Fruit fly (Drosophila melanogaster): ENCODE data around the gene Mlc2.
A peak's percentile ranks its signal among the peaks of the same experiment; 100 is the strongest.

The Mlc2 gene

DNA sequence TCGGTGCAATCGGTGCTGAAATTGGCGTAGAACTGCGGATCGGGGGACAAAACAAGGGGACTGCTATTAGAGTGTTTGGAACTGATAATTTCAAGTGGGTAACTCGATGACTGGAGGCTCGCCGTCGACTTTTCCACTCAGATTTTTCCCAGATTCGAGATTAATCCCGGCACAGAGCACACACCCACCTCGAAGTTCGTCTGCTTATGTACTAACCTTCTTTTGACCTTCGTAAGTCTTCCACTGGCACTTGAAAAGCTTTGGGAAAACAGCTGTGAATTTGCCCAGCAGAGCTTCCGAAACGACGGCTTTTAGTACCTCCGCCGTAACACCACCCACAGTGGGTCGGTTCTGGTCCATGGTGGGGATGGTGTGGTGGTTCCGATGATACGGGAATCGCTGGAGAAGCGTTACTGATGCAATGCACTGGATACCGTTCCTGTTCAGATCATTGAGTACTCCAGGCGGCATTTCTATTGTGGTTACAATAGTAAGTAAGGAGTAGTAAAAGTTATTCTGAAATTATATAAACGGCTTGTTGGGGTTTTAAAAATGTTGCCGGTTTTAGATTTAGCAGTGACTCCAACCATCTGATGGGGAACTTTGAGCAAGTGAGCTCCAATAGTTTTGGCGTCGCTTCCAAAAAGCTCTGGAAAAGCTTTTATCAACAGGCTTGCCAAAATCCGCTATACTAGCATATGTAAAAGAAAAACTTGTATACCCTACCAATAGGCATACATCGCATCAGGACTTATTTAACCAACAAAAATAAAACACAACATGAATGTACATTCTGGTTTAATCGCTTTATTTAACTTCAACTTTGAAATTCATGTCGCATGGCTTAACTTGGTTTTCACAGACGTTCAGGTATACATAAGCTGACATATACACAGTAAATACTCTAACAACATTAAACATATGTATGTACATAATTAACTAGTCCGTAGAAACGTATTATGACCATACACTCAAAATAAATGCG, 40.0 kb downstream of the Mlc2 start, which contains the start of gene Tpi:
Gene Tpi (minus strand): TSS at position 537 of the 985 bp plus-strand sequence.
- no peak for TF ChIP-seq rn (GFP tag; IDR thresholded peaks at IDR 0.05)
- TF ChIP-seq CG8301 (tag; optimal IDR thresholded peaks at IDR 0.05) = no peak
- peak; percentile 25 for TF ChIP-seq CG9948 (tag; optimal IDR thresholded peaks at IDR 0.05)
- TF ChIP-seq CG8159 (tag; optimal IDR thresholded peaks at IDR 0.05) = no peak
- peak; percentile 29 for TF ChIP-seq CG15710 (tag; optimal IDR thresholded peaks at IDR 0.05)
- TF ChIP-seq CG34367 (tag; optimal IDR thresholded peaks at IDR 0.05) = peak; percentile 49
- no peak for TF ChIP-seq Pif1A (GFP tag; optimal IDR thresholded peaks at IDR 0.05)
- TF ChIP-seq Ets98B (GFP tag; IDR thresholded peaks at IDR 0.05) = peak; percentile 73
- 0 out of 3 replicates have a peak, but pooled peaks have one; percentile 12 for TF ChIP-seq fd96Ca (GFP tag; IDR thresholded peaks at IDR 0.05)
- no peak for TF ChIP-seq CG32121 (GFP tag; IDR thresholded peaks at IDR 0.05)
- TF ChIP-seq CG12605 (GFP tag; IDR thresholded peaks at IDR 0.05) = no peak
- peak; percentile 66; the same call in 2 of the 3 replicates for TF ChIP-seq CG4496 (GFP tag; IDR thresholded peaks at IDR 0.05)
- no peak for TF ChIP-seq CG17806 (tag; optimal IDR thresholded peaks at IDR 0.05)
- TF ChIP-seq CG10348 (GFP tag; IDR thresholded peaks at IDR 0.05) = no peak

DNA sequence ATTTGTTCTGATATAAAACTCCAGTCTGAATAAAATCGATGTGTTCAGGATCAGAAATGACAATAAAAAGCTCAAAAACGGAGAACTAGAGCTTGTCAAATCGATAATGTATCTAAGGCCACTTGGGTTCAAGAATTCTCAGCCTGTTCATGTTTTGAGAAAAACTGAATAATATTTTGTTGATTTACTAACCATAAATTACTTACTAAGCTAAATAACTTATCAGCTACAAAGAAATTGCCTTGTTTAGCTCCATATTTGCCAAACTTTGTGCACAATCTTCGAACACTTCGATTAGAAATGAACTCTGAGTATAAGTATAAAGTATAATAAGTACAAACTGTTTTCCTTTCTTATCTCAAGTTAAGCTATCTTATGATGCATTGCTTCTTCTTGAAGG, 42.1 kb downstream of the Mlc2 start, which contains the start of gene CG31029:
Gene CG31029 (minus strand): TSS at position 101 of the 400 bp plus-strand sequence.
- TF ChIP-seq CG12605 (GFP tag; IDR thresholded peaks at IDR 0.05) (no peak), CG17806 (tag; optimal IDR thresholded peaks at IDR 0.05) (no peak), CG34367 (tag; optimal IDR thresholded peaks at IDR 0.05) (no peak), CG10348 (GFP tag; IDR thresholded peaks at IDR 0.05) (no peak), rn (GFP tag; IDR thresholded peaks at IDR 0.05) (no peak), CG8159 (tag; optimal IDR thresholded peaks at IDR 0.05) (no peak), EcR (GFP tag; optimal IDR thresholded peaks at IDR 0.05) (no peak), Ets98B (GFP tag; IDR thresholded peaks at IDR 0.05) (no peak), fd96Ca (GFP tag; IDR thresholded peaks at IDR 0.05) (no peak), CG9948 (tag; optimal IDR thresholded peaks at IDR 0.05) (no peak), CG13204 (GFP tag; optimal IDR thresholded peaks at IDR 0.05) (no peak), CG14655 (GFP tag; optimal IDR thresholded peaks at IDR 0.05) (no peak), gl (tag; optimal IDR thresholded peaks at IDR 0.05) (no peak)

DNA sequence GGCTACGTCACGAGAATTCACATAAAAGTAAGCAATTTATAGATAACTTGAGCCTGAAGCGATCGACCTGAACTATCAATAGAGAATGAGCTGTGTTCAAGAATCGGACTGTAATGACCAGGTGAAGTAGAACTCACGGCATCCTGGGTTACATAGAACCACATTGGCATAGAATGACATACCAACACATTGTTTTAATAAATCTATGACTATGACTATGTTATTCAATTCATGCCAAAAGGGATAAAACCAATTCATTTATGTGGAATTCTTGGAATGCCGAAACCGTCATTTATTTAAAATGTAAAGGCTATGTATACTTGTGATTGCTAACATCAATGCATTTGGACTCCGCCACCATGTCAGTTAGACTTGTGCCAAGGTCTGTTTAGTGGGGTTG, 45.3 kb downstream of the Mlc2 start, which contains the start of gene Ppi1:
Gene Ppi1 (minus strand): TSS at position 101 of the 400 bp plus-strand sequence.
- TF ChIP-seq CG15710 (tag; optimal IDR thresholded peaks at IDR 0.05) (no peak), Snoo (tag; optimal IDR thresholded peaks at IDR 0.05) (no peak), gl (tag; optimal IDR thresholded peaks at IDR 0.05) (no peak), rn (GFP tag; IDR thresholded peaks at IDR 0.05) (no peak), CG8301 (tag; optimal IDR thresholded peaks at IDR 0.05) (no peak), CG34367 (tag; optimal IDR thresholded peaks at IDR 0.05) (no peak), CG13204 (GFP tag; optimal IDR thresholded peaks at IDR 0.05) (no peak), EcR (GFP tag; optimal IDR thresholded peaks at IDR 0.05) (no peak), CG17806 (tag; optimal IDR thresholded peaks at IDR 0.05) (no peak), fd96Ca (GFP tag; IDR thresholded peaks at IDR 0.05) (no peak), D1 (tag; optimal IDR thresholded peaks at IDR 0.05) (no peak), CG14655 (GFP tag; optimal IDR thresholded peaks at IDR 0.05) (no peak), Ets98B (GFP tag; IDR thresholded peaks at IDR 0.05) (no peak), CG4496 (GFP tag; IDR thresholded peaks at IDR 0.05) (no peak)

dm6 chr3R:30124635-30125034, 49.7 kb downstream of the Mlc2 start, which contains the start of gene CG45073:
Gene CG45073, minus strand, starts transcription at chr3R:30124735.
- TF ChIP-seq CG34367 (tag; optimal IDR thresholded peaks at IDR 0.05) = no peak
- no peak for TF ChIP-seq Snoo (tag; optimal IDR thresholded peaks at IDR 0.05)
- TF ChIP-seq fd96Ca (GFP tag; IDR thresholded peaks at IDR 0.05) = no peak
- no peak for TF ChIP-seq Pif1A (GFP tag; optimal IDR thresholded peaks at IDR 0.05)
- TF ChIP-seq CG8301 (tag; optimal IDR thresholded peaks at IDR 0.05) = no peak
- TF ChIP-seq CG32121 (GFP tag; IDR thresholded peaks at IDR 0.05) = no peak
- no peak for TF ChIP-seq CG13204 (GFP tag; optimal IDR thresholded peaks at IDR 0.05)
- TF ChIP-seq Pif1B (GFP tag; optimal IDR thresholded peaks at IDR 0.05) = no peak
- no peak for TF ChIP-seq CG14655 (GFP tag; optimal IDR thresholded peaks at IDR 0.05)

dm6 chr3R:30123163-30123562, 51.2 kb downstream of the Mlc2 start, which contains the start of gene CG45072:
Gene CG45072, minus strand, starts transcription at chr3R:30123263.
- TF ChIP-seq CG8301 (tag; optimal IDR thresholded peaks at IDR 0.05) (no peak), Ets98B (GFP tag; IDR thresholded peaks at IDR 0.05) (no peak), CG8159 (tag; optimal IDR thresholded peaks at IDR 0.05) (no peak), fd96Ca (GFP tag; IDR thresholded peaks at IDR 0.05) (no peak), CG15710 (tag; optimal IDR thresholded peaks at IDR 0.05) (no peak), CG10348 (GFP tag; IDR thresholded peaks at IDR 0.05) (no peak), CG17806 (tag; optimal IDR thresholded peaks at IDR 0.05) (no peak), D1 (tag; optimal IDR thresholded peaks at IDR 0.05) (no peak), CG34367 (tag; optimal IDR thresholded peaks at IDR 0.05) (no peak), Pif1B (GFP tag; optimal IDR thresholded peaks at IDR 0.05) (no peak), Pif1A (GFP tag; optimal IDR thresholded peaks at IDR 0.05) (no peak), CG12605 (GFP tag; IDR thresholded peaks at IDR 0.05) (no peak), CG13204 (GFP tag; optimal IDR thresholded peaks at IDR 0.05) (no peak)

DNA sequence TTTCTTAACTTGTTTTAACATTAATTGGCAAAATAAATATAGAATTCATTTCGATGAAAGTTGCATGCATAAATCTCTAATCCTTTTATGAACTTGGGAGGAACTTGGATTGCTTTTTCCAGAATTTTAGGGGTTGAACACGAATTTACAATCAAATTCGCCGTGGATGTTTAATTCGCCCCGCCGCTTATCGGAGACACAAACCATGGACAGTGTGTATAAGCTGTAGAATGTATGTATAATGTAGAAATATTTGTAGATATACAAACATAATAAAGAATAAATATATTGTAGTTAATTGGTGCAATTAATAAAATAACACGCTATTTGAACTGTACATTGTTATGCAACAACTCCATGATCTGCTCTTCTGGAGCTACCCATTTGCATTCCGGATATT, 52.6 kb downstream of the Mlc2 start:
- TF ChIP-seq CG12605 (GFP tag; IDR thresholded peaks at IDR 0.05) = no peak
- no peak for TF ChIP-seq CG8301 (tag; optimal IDR thresholded peaks at IDR 0.05)
- no peak for TF ChIP-seq CG14655 (GFP tag; optimal IDR thresholded peaks at IDR 0.05)
- TF ChIP-seq Snoo (tag; optimal IDR thresholded peaks at IDR 0.05) = no peak
- TF ChIP-seq CG17806 (tag; optimal IDR thresholded peaks at IDR 0.05) = no peak
- TF ChIP-seq gl (tag; optimal IDR thresholded peaks at IDR 0.05) = no peak
- no peak for TF ChIP-seq CG15710 (tag; optimal IDR thresholded peaks at IDR 0.05)
- no peak for TF ChIP-seq CG13204 (GFP tag; optimal IDR thresholded peaks at IDR 0.05)
- no peak for TF ChIP-seq CG8159 (tag; optimal IDR thresholded peaks at IDR 0.05)
- TF ChIP-seq rn (GFP tag; IDR thresholded peaks at IDR 0.05) = no peak
- TF ChIP-seq Pif1A (GFP tag; optimal IDR thresholded peaks at IDR 0.05) = no peak
- TF ChIP-seq EcR (GFP tag; optimal IDR thresholded peaks at IDR 0.05) = no peak
- no peak for TF ChIP-seq CG9948 (tag; optimal IDR thresholded peaks at IDR 0.05)
- TF ChIP-seq CG32121 (GFP tag; IDR thresholded peaks at IDR 0.05) = no peak
- no peak for TF ChIP-seq Ets98B (GFP tag; IDR thresholded peaks at IDR 0.05)
- TF ChIP-seq CG10348 (GFP tag; IDR thresholded peaks at IDR 0.05) = no peak
- TF ChIP-seq fd96Ca (GFP tag; IDR thresholded peaks at IDR 0.05) = no peak

Measured in whole organism, pupa.